Worm (Caenorhabditis elegans): ENCODE measurements around the gene F53F4.16.
A peak's percentile ranks its signal among the peaks of the same experiment; 100 is the strongest.

The F53F4.16 gene

DNA sequence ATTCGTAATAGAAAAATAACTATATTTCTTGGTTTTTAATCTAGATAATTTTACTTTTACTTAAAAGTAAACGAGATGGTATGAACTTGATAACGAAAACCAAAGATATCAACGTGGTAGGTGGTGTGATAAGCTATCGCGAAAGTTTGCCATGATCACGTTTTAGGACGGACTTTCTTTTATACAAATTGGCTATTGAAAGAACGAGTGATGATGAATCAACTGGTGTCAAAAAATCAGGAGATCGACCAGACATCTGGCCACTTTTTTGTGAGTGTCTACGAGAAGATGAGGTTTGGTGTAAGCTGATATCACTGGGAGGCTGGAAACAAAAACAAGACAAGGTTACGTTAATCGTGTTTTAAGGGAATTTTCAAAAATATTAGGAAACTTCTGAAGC, 37.6 kb upstream of the F53F4.16 start:
- TF ChIP-seq tbp1 (GFP tag; optimal IDR thresholded peaks at IDR 0.05), result peak; percentile 8
- no peak for TF ChIP-seq D2030.7 (GFP tag; IDR thresholded peaks at IDR 0.05)
- TF ChIP-seq F49E8.2 (tag; optimal IDR thresholded peaks at IDR 0.05; ENCODE audit: insufficient read depth), result no peak

DNA sequence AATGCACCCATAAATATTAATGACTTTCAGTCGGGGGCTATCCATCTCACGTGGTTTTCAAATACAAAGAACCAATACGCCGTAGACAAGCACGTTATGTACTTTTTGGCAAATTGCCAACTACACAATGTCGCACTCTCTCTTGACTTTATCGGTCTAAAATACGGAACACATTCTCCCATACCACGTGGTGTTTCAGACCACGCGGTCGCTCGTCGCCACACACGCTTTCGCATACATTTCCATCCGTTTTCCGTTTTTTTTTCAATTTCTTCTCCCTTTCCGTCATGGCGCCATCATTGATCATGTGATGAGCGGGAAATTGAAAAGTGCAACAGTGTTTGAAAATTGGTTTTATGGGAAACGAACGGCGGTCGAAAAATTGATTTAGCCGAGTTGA, 37.0 kb upstream of the F53F4.16 start:
- TF ChIP-seq F33H1.4 (GFP tag; IDR thresholded peaks at IDR 0.05) (peak; percentile 25), B0019.2 (GFP tag; conservative IDR thresholded peaks at IDR 0.05) (no peak), Y95B8A.8 (GFP tag; IDR thresholded peaks at IDR 0.05) (peak; percentile 76), ZK185.1 (tag; optimal IDR thresholded peaks at IDR 0.05; ENCODE audit: poor library complexity, severe bottlenecking) (peak; percentile 67), Y56A3A.18 (GFP tag; IDR thresholded peaks at IDR 0.05) (no peak; the same call in 1 of the 2 replicates), dpff-1 (tag; optimal IDR thresholded peaks at IDR 0.05) (no peak), cebp-1 (GFP tag; IDR thresholded peaks at IDR 0.05) (peak; percentile 82), cebp-1 (tag; optimal IDR thresholded peaks at IDR 0.05) (peak; percentile 91), chd-7 (tag; optimal IDR thresholded peaks at IDR 0.05) (peak; percentile 97), nfya-1 (tag; optimal IDR thresholded peaks at IDR 0.05; ENCODE audit: borderline replicate concordance, insufficient read depth) (no peak), ztf-28 (GFP tag; IDR thresholded peaks at IDR 0.05) (no peak), F52B5.7 (tag; optimal IDR thresholded peaks at IDR 0.05) (peak; percentile 58), lsy-27 (tag; optimal IDR thresholded peaks at IDR 0.05; ENCODE audit: borderline replicate concordance, insufficient read depth) (no peak), ztf-3 (GFP tag; optimal IDR thresholded peaks at IDR 0.05) (peak; percentile 79), somi-1 (GFP tag; optimal IDR thresholded peaks at IDR 0.05) (peak; percentile 97), bed-2 (GFP tag; IDR thresholded peaks at IDR 0.05) (no peak), sdz-38 (tag; optimal IDR thresholded peaks at IDR 0.05) (no peak), nfyb-1 (GFP tag; IDR thresholded peaks at IDR 0.05) (peak; percentile 91), C06A6.2 (GFP tag; conservative IDR thresholded peaks at IDR 0.05) (peak; percentile 87), mcd-1 (GFP tag; IDR thresholded peaks at IDR 0.05) (peak; percentile 69), ama-1 (optimal IDR thresholded peaks at IDR 0.05) (peak; percentile 60), ama-1 (GFP tag; optimal IDR thresholded peaks at IDR 0.05) (no peak), sea-2 (GFP tag; IDR thresholded peaks at IDR 0.05) (no peak), K12H6.12 (tag; optimal IDR thresholded peaks at IDR 0.05) (peak; percentile 84), Y53F4B.3 (GFP tag; IDR thresholded peaks at IDR 0.05) (no peak), C17E4.6 (GFP tag; IDR thresholded peaks at IDR 0.05) (no peak), ztf-6 (GFP tag; IDR thresholded peaks at IDR 0.05) (peak; percentile 67; the same call in 1 of the 2 replicates), attf-5 (GFP tag; optimal IDR thresholded peaks at IDR 0.05) (peak; percentile 78), athp-1 (tag; optimal IDR thresholded peaks at IDR 0.05) (peak; percentile 48), gei-17 (GFP tag; optimal IDR thresholded peaks at IDR 0.05) (peak; percentile 82), rec-8 (tag; optimal IDR thresholded peaks at IDR 0.05) (no peak), K11D2.4 (GFP tag; IDR thresholded peaks at IDR 0.05) (peak; percentile 91), ztf-22 (GFP tag; optimal IDR thresholded peaks at IDR 0.05) (peak; percentile 96), aptf-3 (GFP tag; IDR thresholded peaks at IDR 0.05) (no peak), him-1 (tag; optimal IDR thresholded peaks at IDR 0.05) (no peak), tbp1 (GFP tag; optimal IDR thresholded peaks at IDR 0.05) (peak; percentile 61), ekl-4 (GFP tag; IDR thresholded peaks at IDR 0.05) (peak; percentile 66), egl-44 (GFP tag; IDR thresholded peaks at IDR 0.05) (0 out of 2 replicates have a peak, but pooled peaks have one; percentile 61), snpc-4 (GFP tag; optimal IDR thresholded peaks at IDR 0.05) (no peak), snpc-4 (tag; optimal IDR thresholded peaks at IDR 0.05) (peak in 2 of 4 experiments; percentile 28 to 51), nhr-90 (tag; optimal IDR thresholded peaks at IDR 0.05) (peak; percentile 75), zfh-2 (GFP tag; conservative IDR thresholded peaks at IDR 0.05) (peak; percentile 61; the same call in 1 of the 2 replicates), lin-40 (tag; optimal IDR thresholded peaks at IDR 0.05) (peak; percentile 92), rcor-1 (GFP tag; IDR thresholded peaks at IDR 0.05) (peak; percentile 59), T07F8.4 (tag; optimal IDR thresholded peaks at IDR 0.05) (no peak)

Measured in whole organism, young adult.